Worm (Caenorhabditis elegans) whole organism, late embryonic: ENCODE data around the gene gmap-1.

ENCODE experiments used
- F13H6.1 ChIP-seq: sonication (generic microtip); optimal IDR thresholded peaks from 2 replicates; lab custom pipeline; 2016; ENCODE audit warnings: missing genetic modification characterization, missing compliant biosample characterization
- ama-1 ChIP-seq: fragments of 150-350 bp; optimal IDR thresholded peaks from 2 replicates; lab custom pipeline; 2014
- ceh-18 ChIP-seq: sonication (generic microtip); optimal IDR thresholded peaks from 2 replicates; lab custom pipeline; 2016; ENCODE audit warnings: missing genetic modification characterization, missing compliant biosample characterization
- ceh-19 ChIP-seq: fragments of 200-800 bp; sonication (Bioruptor generic); optimal IDR thresholded peaks from 2 replicates; lab custom pipeline; 2018; ENCODE audit warnings: mild to moderate bottlenecking, missing genetic modification characterization, missing compliant biosample characterization
- ceh-45 ChIP-seq: fragments of 200-800 bp; sonication (Bioruptor generic); IDR thresholded peaks from 2 replicates; pipeline ENCODE4 v1.3.6; 2022; ENCODE audit warnings: missing genetic modification reagents, missing genetic modification characterization, missing compliant biosample characterization
- fkh-6 ChIP-seq: sonication (generic microtip); optimal IDR thresholded peaks from 2 replicates; lab custom pipeline; 2016; ENCODE audit warnings: missing genetic modification characterization, missing compliant biosample characterization
- hlh-15 ChIP-seq: sonication (generic microtip); optimal IDR thresholded peaks from 2 replicates; lab custom pipeline; 2016; ENCODE audit warnings: missing genetic modification characterization, missing compliant biosample characterization
- hlh-30 ChIP-seq: sonication (generic microtip); optimal IDR thresholded peaks from 2 replicates; lab custom pipeline; 2017; ENCODE audit warnings: antibody characterized with exemption, missing genetic modification characterization, missing compliant biosample characterization; ENCODE audit not compliant: insufficient read depth
- madf-2 ChIP-seq: sonication (generic microtip); optimal IDR thresholded peaks from 2 replicates; lab custom pipeline; 2017; ENCODE audit warnings: missing genetic modification characterization, missing compliant biosample characterization
- pha-4 ChIP-seq: fragments of 150-350 bp; optimal IDR thresholded peaks from 2 replicates; lab custom pipeline; 2018; ENCODE audit warnings: missing biosample characterization, missing genetic modification reagents, missing genetic modification characterization
- pqm-1 ChIP-seq: sonication (generic microtip); optimal IDR thresholded peaks from 2 replicates; lab custom pipeline; 2016; ENCODE audit warnings: missing genetic modification characterization, missing compliant biosample characterization
- pros-1 ChIP-seq: fragments of 150-350 bp; optimal IDR thresholded peaks from 2 replicates; lab custom pipeline; 2014; ENCODE audit warnings: missing biosample characterization, missing genetic modification reagents, missing genetic modification characterization
- rnt-1 ChIP-seq: sonication (generic microtip); optimal IDR thresholded peaks from 2 replicates; lab custom pipeline; 2016; ENCODE audit warnings: missing genetic modification characterization, missing compliant biosample characterization
- unc-42 ChIP-seq: sonication (generic microtip); optimal IDR thresholded peaks from 2 replicates; lab custom pipeline; 2016; ENCODE audit warnings: missing genotype, missing genetic modification characterization, missing compliant biosample characterization

ce11 chrX:12929961-12930360 is 4.8 kb downstream of the gmap-1 start, which contains the start of gene C34E7.3:
- TF ChIP-seq pqm-1 (tag; lab: Kevin White, UChicago), result no peak
- no peak for TF ChIP-seq pros-1 (tag; lab: Kevin White, UChicago)
- no peak for TF ChIP-seq fkh-6 (tag; lab: Kevin White, UChicago)
- TF ChIP-seq ama-1, result no peak
- TF ChIP-seq ceh-45, result no peak
- no peak for TF ChIP-seq ceh-18 (tag; lab: Kevin White, UChicago)
- no peak for TF ChIP-seq madf-2 (tag; lab: Kevin White, UChicago)
- TF ChIP-seq F13H6.1 (tag; lab: Kevin White, UChicago), result no peak
- TF ChIP-seq ceh-19 (GFP tag; lab: Kevin White, UChicago), result no peak
- TF ChIP-seq hlh-30 (tag; lab: Kevin White, UChicago), result no peak
- no peak for TF ChIP-seq rnt-1 (tag; lab: Kevin White, UChicago)
- no peak for TF ChIP-seq hlh-15
- no peak for TF ChIP-seq pha-4 (tag; lab: Kevin White, UChicago)
- TF ChIP-seq unc-42, result no peak
